Fruit fly (Drosophila melanogaster) whole organism, embryonic: ENCODE measurements around the gene bsf.

Experiments used
- Atf-2 ChIP-seq: fragments of 200-800 bp; sonication (Bioruptor generic); optimal IDR thresholded peaks from 2 replicates; lab custom pipeline; 2016; ENCODE audit warnings: missing biosample characterization, missing genetic modification characterization
- GATAe ChIP-seq: fragments of 200-800 bp; sonication (Bioruptor generic); conservative IDR thresholded peaks from 2 replicates; pipeline ENCODE4 v1.3.6; 2022; ENCODE audit warnings: missing biosample characterization, missing genetic modification characterization
- Lpt ChIP-seq: fragments of >200 bp; optimal IDR thresholded peaks from 2 replicates; lab custom pipeline; 2018; ENCODE audit warnings: missing biosample characterization, missing genetic modification characterization
- Xrp1 ChIP-seq: fragments of 200-800 bp; sonication (Bioruptor generic); IDR thresholded peaks from 2 replicates; pipeline ENCODE4 v1.3.6; 2022; ENCODE audit warnings: missing biosample characterization, missing genetic modification characterization
- bab2 ChIP-seq: fragments of 200-800 bp; sonication (Bioruptor generic); optimal IDR thresholded peaks from 2 replicates; lab custom pipeline; 2016; ENCODE audit warnings: missing biosample characterization, missing genetic modification characterization
- cwo ChIP-seq: fragments of 200-800 bp; sonication (Bioruptor generic); optimal IDR thresholded peaks from 3 replicates; lab custom pipeline; 2017; ENCODE audit warnings: missing biosample characterization, missing genetic modification characterization, mild to moderate bottlenecking, moderate library complexity, missing genetic modification reagents
- pzg ChIP-seq: fragments of 200-800 bp; sonication (Bioruptor generic); optimal IDR thresholded peaks from 3 replicates; lab custom pipeline; 2018; ENCODE audit warnings: missing biosample characterization, mild to moderate bottlenecking, missing genetic modification characterization, moderate library complexity
- sug ChIP-seq: fragments of 200-800 bp; optimal IDR thresholded peaks from 2 replicates; lab custom pipeline; 2019; ENCODE audit warnings: missing biosample characterization, mild to moderate bottlenecking, missing genetic modification characterization, moderate library complexity

dm6 chr2L:18499900-18500299, 45.5 kb upstream of the bsf start:
- no peak for TF ChIP-seq pzg (GFP tag; lab: Kevin White, UChicago)
- no peak for TF ChIP-seq cwo (GFP tag; lab: Kevin White, UChicago)
- no peak for TF ChIP-seq bab2 (GFP tag; lab: Kevin White, UChicago)
- no peak for TF ChIP-seq sug (tag; lab: Kevin White, UChicago)
- TF ChIP-seq GATAe (GFP tag; lab: Robert Waterston, UW): no peak
- TF ChIP-seq Atf-2 (GFP tag; lab: Kevin White, UChicago): no peak
- TF ChIP-seq Xrp1: no peak
- no peak for TF ChIP-seq Lpt (GFP tag; lab: Kevin White, UChicago)
